Worm (Caenorhabditis elegans) whole organism, L2 larva: ENCODE measurements around the gene zip-6.

Experiments used
- ZK546.5 ChIP-seq: sonication (generic microtip); optimal IDR thresholded peaks from 2 replicates; lab custom pipeline; 2017; ENCODE audit warnings: missing biosample characterization, missing genetic modification characterization
- ceh-16 ChIP-seq: fragments of 150-350 bp; optimal IDR thresholded peaks from 2 replicates; lab custom pipeline; 2014; ENCODE audit warnings: missing biosample characterization, missing genetic modification characterization
- egl-27 ChIP-seq: sonication (generic microtip); optimal IDR thresholded peaks from 3 replicates; lab custom pipeline; 2017; ENCODE audit warnings: missing biosample characterization, missing genetic modification reagents, missing genetic modification characterization
- elt-3 ChIP-seq: sonication (generic microtip); optimal IDR thresholded peaks from 2 replicates; lab custom pipeline; 2017; ENCODE audit warnings: missing biosample characterization, missing genetic modification characterization
- lin-13 ChIP-seq: fragments of 150-350 bp; optimal IDR thresholded peaks from 2 replicates; lab custom pipeline; 2014; ENCODE audit warnings: missing biosample characterization, missing genetic modification reagents, missing genetic modification characterization
- mdl-1 ChIP-seq, 2 experiments: fragments of 150-350 bp in 1 of 2; sonication (generic microtip) in 1 of 2; optimal IDR thresholded peaks; 2 replicates each; lab custom pipeline; 2017; ENCODE audit warnings: missing biosample characterization in 2 of 2, missing genetic modification characterization in 2 of 2
- nhr-11 ChIP-seq: fragments of 150-350 bp; optimal IDR thresholded peaks from 2 replicates; lab custom pipeline; 2014; ENCODE audit warnings: missing biosample characterization, missing genetic modification characterization
- nhr-23 ChIP-seq: fragments of 150-350 bp; optimal IDR thresholded peaks from 2 replicates; lab custom pipeline; 2014; ENCODE audit warnings: missing biosample characterization, missing genetic modification reagents, missing genetic modification characterization
- nhr-6 ChIP-seq: fragments of 150-350 bp; optimal IDR thresholded peaks from 2 replicates; lab custom pipeline; 2014; ENCODE audit warnings: missing biosample characterization, missing genetic modification characterization
- unc-62 ChIP-seq: fragments of 150-350 bp; optimal IDR thresholded peaks from 2 replicates; lab custom pipeline; 2014; ENCODE audit warnings: missing biosample characterization, missing genetic modification reagents, missing genetic modification characterization
- zag-1 ChIP-seq: fragments of 150-350 bp; optimal IDR thresholded peaks from 2 replicates; lab custom pipeline; 2014; ENCODE audit warnings: missing biosample characterization, missing genetic modification characterization

DNA sequence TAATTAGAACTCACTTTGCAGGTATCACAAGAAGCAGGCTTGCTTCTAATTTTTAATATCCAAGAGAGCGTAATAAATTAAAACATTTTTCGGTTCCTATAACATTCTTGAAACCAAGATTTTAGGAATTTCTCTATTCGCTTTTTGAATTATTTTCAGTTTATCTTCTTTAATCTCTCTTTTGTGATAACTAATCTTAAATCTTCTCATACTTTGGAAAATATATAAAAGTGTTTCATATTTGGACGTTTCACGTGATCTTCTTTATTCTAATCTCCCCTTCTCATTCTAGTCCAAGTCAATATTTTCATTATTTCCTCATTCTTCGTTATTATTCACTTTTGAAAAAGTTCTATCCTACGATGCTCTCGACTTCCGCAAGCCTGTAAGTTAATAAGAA, 43.6 kb upstream of the zip-6 start, which contains the start of gene F54D1.1:
- no peak for TF ChIP-seq elt-3
- TF ChIP-seq mdl-1 (tag; optimal IDR thresholded peaks at IDR 0.05; lab: Kevin White, UChicago), result no peak
- no peak for TF ChIP-seq ZK546.5 (tag; lab: Kevin White, UChicago)
- TF ChIP-seq nhr-11, result no peak
- no peak for TF ChIP-seq nhr-23
- no peak for TF ChIP-seq ceh-16 (tag; lab: Kevin White, UChicago)
- no peak for TF ChIP-seq egl-27 (tag; lab: Kevin White, UChicago)
- TF ChIP-seq zag-1 (tag; lab: Kevin White, UChicago), result no peak
- no peak for TF ChIP-seq lin-13 (GFP tag; lab: Kevin White, UChicago)
- no peak for TF ChIP-seq unc-62 (GFP tag; lab: Kevin White, UChicago)
- no peak for TF ChIP-seq nhr-6 (tag; lab: Kevin White, UChicago)
